Fruit fly (Drosophila melanogaster): Measurements from ENCODE around the gene scat.

dm6 chr2L:9448322-9449256 is 17.4 kb downstream of the scat start:
- no peak for TF ChIP-seq Sin3A (optimal IDR thresholded peaks at IDR 0.05)
- no peak for TF ChIP-seq ttk (optimal IDR thresholded peaks at IDR 0.05)
- no peak for TF ChIP-seq insv (optimal IDR thresholded peaks at IDR 0.05)
- no peak for TF ChIP-seq psq (optimal IDR thresholded peaks at IDR 0.05)

Measured in Kc167 (cell line).